Worm (Caenorhabditis elegans): ENCODE data around the gene BE10.3.

BE10.3 gene

ce11 chrIII:12842858-12843257, 35.0 kb downstream of the BE10.3 start (continued):
- TF ChIP-seq zip-2 (tag; optimal IDR thresholded peaks at IDR 0.05): no peak
- TF ChIP-seq daf-16 (GFP tag; optimal IDR thresholded peaks at IDR 0.05): no peak
- no peak for TF ChIP-seq daf-16 (tag; optimal IDR thresholded peaks at IDR 0.05)
- TF ChIP-seq egl-27 (tag; optimal IDR thresholded peaks at IDR 0.05): no peak
- no peak for TF ChIP-seq lir-3 (tag; optimal IDR thresholded peaks at IDR 0.05)
- TF ChIP-seq mdl-1 (tag; optimal IDR thresholded peaks at IDR 0.05): peak; percentile 48 to 82
- TF ChIP-seq nhr-28 (tag; optimal IDR thresholded peaks at IDR 0.05): peak; percentile 49
- TF ChIP-seq aly-2 (tag; optimal IDR thresholded peaks at IDR 0.05): no peak
- TF ChIP-seq hif-1 (tag; optimal IDR thresholded peaks at IDR 0.05): peak in 1 of 2 experiments; percentile 9
- no peak for TF ChIP-seq fos-1 (tag; optimal IDR thresholded peaks at IDR 0.05)
- TF ChIP-seq nhr-6 (tag; optimal IDR thresholded peaks at IDR 0.05): no peak
- TF ChIP-seq hlh-11 (tag; optimal IDR thresholded peaks at IDR 0.05): peak; percentile 75
- no peak for TF ChIP-seq duxl-1 (tag; optimal IDR thresholded peaks at IDR 0.05; ENCODE audit: poor library complexity)
- TF ChIP-seq egl-43 (GFP tag; IDR thresholded peaks at IDR 0.05): no peak
- no peak for TF ChIP-seq zfp-2 (tag; optimal IDR thresholded peaks at IDR 0.05)
- no peak for TF ChIP-seq ceh-32 (tag; optimal IDR thresholded peaks at IDR 0.05; ENCODE audit: poor library complexity)
- TF ChIP-seq dmd-8 (GFP tag; IDR thresholded peaks at IDR 0.05): no peak
- TF ChIP-seq nhr-48 (tag; optimal IDR thresholded peaks at IDR 0.05): peak; percentile 50
- 0 out of 2 replicates have a peak, but pooled peaks have one; percentile 44 for TF ChIP-seq ceh-20 (GFP tag; IDR thresholded peaks at IDR 0.05)
- TF ChIP-seq F44E2.7 (GFP tag; IDR thresholded peaks at IDR 0.05): no peak
- TF ChIP-seq ZK337.2 (GFP tag; IDR thresholded peaks at IDR 0.05): no peak
- TF ChIP-seq lin-38 (GFP tag; IDR thresholded peaks at IDR 0.05): no peak
- TF ChIP-seq cey-2 (tag; optimal IDR thresholded peaks at IDR 0.05; ENCODE audit: borderline replicate concordance, insufficient read depth): peak; percentile 61
- TF ChIP-seq F49E8.2 (tag; optimal IDR thresholded peaks at IDR 0.05; ENCODE audit: borderline replicate concordance): no peak
- TF ChIP-seq jun-1 (tag; optimal IDR thresholded peaks at IDR 0.05): no peak
- TF ChIP-seq lin-39 (tag; optimal IDR thresholded peaks at IDR 0.05): no peak
- TF ChIP-seq set-16 (GFP tag; IDR thresholded peaks at IDR 0.05): no peak

DNA sequence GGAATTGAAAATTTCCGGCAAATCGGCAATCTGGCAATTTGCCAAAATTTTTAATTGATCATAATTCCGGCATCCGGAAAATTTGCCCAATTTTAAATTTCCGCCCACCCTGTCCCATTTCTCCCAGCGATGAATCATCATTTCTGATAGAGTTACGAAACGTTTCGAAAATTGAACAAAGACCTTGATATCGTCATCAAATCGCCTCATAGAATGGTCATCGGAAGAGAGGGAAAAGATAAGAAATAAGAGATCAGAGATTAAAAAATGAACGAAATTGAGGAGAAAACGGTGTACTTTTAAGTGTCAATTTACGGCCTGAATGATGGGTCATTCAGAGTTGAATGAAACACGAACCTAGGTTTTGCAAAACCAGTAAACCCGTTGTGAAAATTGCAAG, 39.8 kb downstream of the BE10.3 start:
- TF ChIP-seq ZK337.2 (GFP tag; IDR thresholded peaks at IDR 0.05) (no peak), ztf-7 (tag; optimal IDR thresholded peaks at IDR 0.05) (no peak), dmd-8 (GFP tag; IDR thresholded peaks at IDR 0.05) (no peak), nhr-6 (tag; optimal IDR thresholded peaks at IDR 0.05) (no peak), ceh-82 (tag; optimal IDR thresholded peaks at IDR 0.05) (no peak), D1046.2 (GFP tag; IDR thresholded peaks at IDR 0.05) (no peak), nhr-10 (tag; optimal IDR thresholded peaks at IDR 0.05) (no peak), spr-3 (GFP tag; optimal IDR thresholded peaks at IDR 0.05) (no peak), hlh-11 (tag; optimal IDR thresholded peaks at IDR 0.05) (peak; percentile 51), mdl-1 (tag; optimal IDR thresholded peaks at IDR 0.05) (no peak), pqm-1 (tag; optimal IDR thresholded peaks at IDR 0.05) (no peak), aha-1 (tag) (peak; percentile 55), nhr-111 (GFP tag; optimal IDR thresholded peaks at IDR 0.05) (no peak), lin-15B (tag; optimal IDR thresholded peaks at IDR 0.05) (no peak), zfp-2 (tag; optimal IDR thresholded peaks at IDR 0.05) (no peak), nhr-28 (tag; optimal IDR thresholded peaks at IDR 0.05) (peak; percentile 52), F26F4.8 (GFP tag; conservative IDR thresholded peaks at IDR 0.05) (no peak), zfp-3 (GFP tag; conservative IDR thresholded peaks at IDR 0.05) (no peak), skn-1 (tag; optimal IDR thresholded peaks at IDR 0.05) (no peak), lim-7 (GFP tag; IDR thresholded peaks at IDR 0.05) (no peak), dve-1 (tag; optimal IDR thresholded peaks at IDR 0.05; ENCODE audit: insufficient read depth) (peak; percentile 73), lin-1 (GFP tag; IDR thresholded peaks at IDR 0.05) (no peak), spr-1 (tag; optimal IDR thresholded peaks at IDR 0.05) (no peak), set-16 (GFP tag; IDR thresholded peaks at IDR 0.05) (no peak), hmg-1.1 (GFP tag; IDR thresholded peaks at IDR 0.05) (no peak), dpl-1 (GFP tag; optimal IDR thresholded peaks at IDR 0.05) (peak; percentile 3), lin-13 (GFP tag; optimal IDR thresholded peaks at IDR 0.05) (peak; percentile 57), tag-97 (GFP tag; IDR thresholded peaks at IDR 0.05) (no peak), mxl-2 (GFP tag; conservative IDR thresholded peaks at IDR 0.05) (no peak), hif-1 (tag; optimal IDR thresholded peaks at IDR 0.05) (no peak), sdz-12 (GFP tag; optimal IDR thresholded peaks at IDR 0.05) (no peak), aly-2 (tag; optimal IDR thresholded peaks at IDR 0.05) (no peak), Y48G9A.11 (GFP tag; IDR thresholded peaks at IDR 0.05) (no peak), snpc-1.2 (GFP tag; IDR thresholded peaks at IDR 0.05) (no peak)
